Worm (Caenorhabditis elegans) whole organism, mixed stage, embryonic: ENCODE data around the gene R08F11.1.

Source experiments
- M03D4.4 ChIP-seq: sonication (generic microtip); optimal IDR thresholded peaks from 2 replicates; lab custom pipeline; 2017; ENCODE audit warnings: mild to moderate bottlenecking, missing genetic modification characterization, missing compliant biosample characterization
- bed-3 ChIP-seq: fragments of 200-800 bp; sonication (Bioruptor generic); optimal IDR thresholded peaks from 3 replicates; lab custom pipeline; 2018; ENCODE audit warnings: mild to moderate bottlenecking, missing genetic modification characterization, moderate library complexity, missing compliant biosample characterization
- blmp-1 ChIP-seq: fragments of 150-350 bp; optimal IDR thresholded peaks from 2 replicates; lab custom pipeline; 2014; ENCODE audit warnings: missing biosample characterization, missing genetic modification characterization
- ceh-39 ChIP-seq: fragments of 150-350 bp; optimal IDR thresholded peaks from 2 replicates; lab custom pipeline; 2014; ENCODE audit warnings: missing biosample characterization, missing genetic modification characterization
- ceh-43 ChIP-seq: fragments of 200-800 bp; sonication (Bioruptor generic); optimal IDR thresholded peaks from 2 replicates; lab custom pipeline; 2018; ENCODE audit warnings: mild to moderate bottlenecking, missing genetic modification characterization, moderate library complexity, missing compliant biosample characterization
- ceh-83 ChIP-seq: fragments of 200-800 bp; sonication (Bioruptor generic); optimal IDR thresholded peaks from 2 replicates; lab custom pipeline; 2018; ENCODE audit warnings: mild to moderate bottlenecking, missing genetic modification characterization, missing compliant biosample characterization
- ces-1 ChIP-seq: fragments of 150-350 bp; optimal IDR thresholded peaks from 2 replicates; lab custom pipeline; 2014; ENCODE audit warnings: missing biosample characterization, missing genetic modification reagents, missing genetic modification characterization
- cnd-1 ChIP-seq: fragments of 200-800 bp; sonication (Bioruptor generic); optimal IDR thresholded peaks from 2 replicates; lab custom pipeline; 2018; ENCODE audit warnings: mild to moderate bottlenecking, missing genetic modification characterization, missing compliant biosample characterization
- drap-1 ChIP-seq: fragments of 200-800 bp; sonication (Bioruptor generic); optimal IDR thresholded peaks from 3 replicates; lab custom pipeline; 2018; ENCODE audit warnings: mild to moderate bottlenecking, missing genetic modification characterization, missing compliant biosample characterization
- elt-3 ChIP-seq: fragments of 150-350 bp; optimal IDR thresholded peaks from 2 replicates; lab custom pipeline; 2014; ENCODE audit warnings: missing biosample characterization, missing genetic modification characterization
- flh-1 ChIP-seq: fragments of 200-800 bp; sonication (Bioruptor generic); optimal IDR thresholded peaks from 2 replicates; lab custom pipeline; 2018; ENCODE audit warnings: mild to moderate bottlenecking, missing genetic modification characterization, moderate library complexity, missing compliant biosample characterization
- ham-2 ChIP-seq: fragments of 200-800 bp; sonication (Bioruptor generic); optimal IDR thresholded peaks from 2 replicates; lab custom pipeline; 2018; ENCODE audit warnings: mild to moderate bottlenecking, missing genetic modification characterization, missing compliant biosample characterization
- hlh-1 ChIP-seq: fragments of 150-350 bp; optimal IDR thresholded peaks from 2 replicates; lab custom pipeline; 2014; ENCODE audit warnings: missing biosample characterization, missing genetic modification reagents, missing genetic modification characterization
- lin-13 ChIP-seq: fragments of 150-350 bp; optimal IDR thresholded peaks from 2 replicates; lab custom pipeline; 2014; ENCODE audit warnings: missing biosample characterization, missing genetic modification characterization
- lin-32 ChIP-seq: fragments of 200-800 bp; sonication (Bioruptor generic); optimal IDR thresholded peaks from 2 replicates; lab custom pipeline; 2018; ENCODE audit warnings: mild to moderate bottlenecking, missing genetic modification characterization, missing compliant biosample characterization
- lsy-2 ChIP-seq: fragments of 150-350 bp; optimal IDR thresholded peaks from 2 replicates; lab custom pipeline; 2014; ENCODE audit warnings: missing biosample characterization, missing genetic modification characterization
- mab-5 ChIP-seq: fragments of 150-350 bp; optimal IDR thresholded peaks from 2 replicates; lab custom pipeline; 2014; ENCODE audit warnings: missing biosample characterization, missing genetic modification characterization
- mep-1 ChIP-seq: fragments of 150-350 bp; optimal IDR thresholded peaks from 2 replicates; lab custom pipeline; 2017; ENCODE audit warnings: missing biosample characterization, missing genetic modification reagents, missing genetic modification characterization, inconsistent platforms
- mls-2 ChIP-seq: sonication (generic microtip); optimal IDR thresholded peaks from 2 replicates; lab custom pipeline; 2016; ENCODE audit warnings: mild to moderate bottlenecking, missing genetic modification characterization, moderate library complexity, missing compliant biosample characterization
- nhr-12 ChIP-seq: fragments of 150-350 bp; optimal IDR thresholded peaks from 2 replicates; lab custom pipeline; 2014; ENCODE audit warnings: missing biosample characterization, missing genetic modification characterization
- nhr-2 ChIP-seq: fragments of 150-350 bp; optimal IDR thresholded peaks from 2 replicates; lab custom pipeline; 2014; ENCODE audit warnings: missing biosample characterization, missing genetic modification characterization
- nhr-28 ChIP-seq: fragments of 150-350 bp; optimal IDR thresholded peaks from 2 replicates; lab custom pipeline; 2014; ENCODE audit warnings: missing biosample characterization, missing genetic modification characterization
- nhr-76 ChIP-seq: sonication (generic microtip); optimal IDR thresholded peaks from 2 replicates; lab custom pipeline; 2017; ENCODE audit warnings: missing biosample characterization, missing genetic modification characterization
- pha-4 ChIP-seq: fragments of 150-350 bp; optimal IDR thresholded peaks from 2 replicates; lab custom pipeline; 2018; ENCODE audit warnings: missing biosample characterization, missing genetic modification reagents, missing genetic modification characterization
- snpc-4 ChIP-seq: fragments of 150-350 bp; optimal IDR thresholded peaks from 2 replicates; lab custom pipeline; 2014; ENCODE audit warnings: missing biosample characterization, missing genetic modification characterization
- unc-120 ChIP-seq: sonication (generic microtip); optimal IDR thresholded peaks from 2 replicates; lab custom pipeline; 2017; ENCODE audit warnings: missing genetic modification characterization, missing compliant biosample characterization; ENCODE audit not compliant: poor library complexity, severe bottlenecking
- unc-39 ChIP-seq: fragments of 150-350 bp; optimal IDR thresholded peaks from 2 replicates; lab custom pipeline; 2014; ENCODE audit warnings: missing biosample characterization, missing genetic modification characterization
- unc-62 ChIP-seq: fragments of 150-350 bp; optimal IDR thresholded peaks from 2 replicates; lab custom pipeline; 2014; ENCODE audit warnings: missing biosample characterization, missing genetic modification reagents, missing genetic modification characterization
- zip-8 ChIP-seq: fragments of 150-350 bp; optimal IDR thresholded peaks from 2 replicates; lab custom pipeline; 2014; ENCODE audit warnings: missing biosample characterization, missing genetic modification characterization
- ztf-11 ChIP-seq: fragments of 150-350 bp; optimal IDR thresholded peaks from 2 replicates; lab custom pipeline; 2014; ENCODE audit warnings: missing biosample characterization, missing genetic modification characterization

Gene R08F11.1

ce11 chrV:3825190-3825589 is 41.2 kb upstream of the R08F11.1 start:
- TF ChIP-seq unc-39 (tag; lab: Kevin White, UChicago) = no peak
- TF ChIP-seq ham-2 (GFP tag; lab: Kevin White, UChicago) = no peak
- TF ChIP-seq mab-5 (tag; lab: Kevin White, UChicago) = no peak
- TF ChIP-seq unc-120 (tag; lab: Kevin White, UChicago) = no peak
- no peak for TF ChIP-seq nhr-76 (tag; lab: Kevin White, UChicago)

ce11 chrV:3820875-3821274 is 36.9 kb upstream of the R08F11.1 start:
- TF ChIP-seq M03D4.4 (no peak), ceh-39 (tag; lab: Kevin White, UChicago) (no peak), lsy-2 (tag; lab: Kevin White, UChicago) (no peak), nhr-28 (tag; lab: Kevin White, UChicago) (no peak), mep-1 (tag; lab: Kevin White, UChicago) (no peak), nhr-2 (tag; lab: Kevin White, UChicago) (no peak), ceh-83 (GFP tag; lab: Kevin White, UChicago) (no peak), ham-2 (GFP tag; lab: Kevin White, UChicago) (no peak), bed-3 (no peak)

- TF ChIP-seq ces-1 (GFP tag; lab: Kevin White, UChicago) (peak; percentile 22), pha-4 (tag; lab: Kevin White, UChicago) (no peak), hlh-1 (tag; lab: Kevin White, UChicago) (no peak), zip-8 (tag; lab: Kevin White, UChicago) (no peak), M03D4.4 (no peak), cnd-1 (tag; lab: Kevin White, UChicago) (no peak), drap-1 (GFP tag; lab: Kevin White, UChicago) (no peak)
- TF ChIP-seq, all 35 proteins: peak for 1
These were observed 30.9 kb upstream of the R08F11.1 start, which contains the start of gene H10D18.1 for ce11 chrV:3814938-3815337. TSS of gene H10D18.1 (plus strand) at chrV:3815214.

- no peak for TF ChIP-seq nhr-28 (tag; lab: Kevin White, UChicago)
- no peak for TF ChIP-seq pha-4 (tag; lab: Kevin White, UChicago)
- TF ChIP-seq lin-32 (GFP tag; lab: Kevin White, UChicago) = no peak
- no peak for TF ChIP-seq nhr-12 (tag; lab: Kevin White, UChicago)
- no peak for TF ChIP-seq unc-62 (GFP tag; lab: Kevin White, UChicago)
- TF ChIP-seq elt-3 (tag; lab: Kevin White, UChicago) = no peak
- TF ChIP-seq bed-3 = no peak
- TF ChIP-seq mls-2 (tag; lab: Kevin White, UChicago) = no peak
- TF ChIP-seq ces-1 (GFP tag; lab: Kevin White, UChicago) = no peak
- TF ChIP-seq ceh-39 (tag; lab: Kevin White, UChicago) = no peak
- no peak for TF ChIP-seq ceh-43 (GFP tag; lab: Kevin White, UChicago)
- no peak for TF ChIP-seq snpc-4 (tag; lab: Kevin White, UChicago)
- TF ChIP-seq lin-13 (tag; lab: Kevin White, UChicago) = no peak
- no peak for TF ChIP-seq hlh-1 (tag; lab: Kevin White, UChicago)
- no peak for TF ChIP-seq cnd-1 (tag; lab: Kevin White, UChicago)
- TF ChIP-seq nhr-2 (tag; lab: Kevin White, UChicago) = no peak
- no peak for TF ChIP-seq M03D4.4
These were observed 30.0 kb upstream of the R08F11.1 start for ce11 chrV:3814009-3814408.

- TF ChIP-seq flh-1 (no peak), lsy-2 (tag; lab: Kevin White, UChicago) (no peak), ces-1 (GFP tag; lab: Kevin White, UChicago) (no peak), unc-39 (tag; lab: Kevin White, UChicago) (no peak), elt-3 (tag; lab: Kevin White, UChicago) (no peak), nhr-12 (tag; lab: Kevin White, UChicago) (no peak), ztf-11 (tag; lab: Kevin White, UChicago) (no peak), snpc-4 (tag; lab: Kevin White, UChicago) (no peak), ham-2 (GFP tag; lab: Kevin White, UChicago) (no peak), drap-1 (GFP tag; lab: Kevin White, UChicago) (no peak), ceh-43 (GFP tag; lab: Kevin White, UChicago) (no peak), unc-62 (GFP tag; lab: Kevin White, UChicago) (no peak), zip-8 (tag; lab: Kevin White, UChicago) (no peak), mls-2 (tag; lab: Kevin White, UChicago) (no peak), blmp-1 (no peak), pha-4 (tag; lab: Kevin White, UChicago) (no peak), lin-32 (GFP tag; lab: Kevin White, UChicago) (no peak), mep-1 (tag; lab: Kevin White, UChicago) (no peak)
These were observed 28.3 kb upstream of the R08F11.1 start, which contains the start of gene scl-12 for ce11 chrV:3812291-3812690. TSS of gene scl-12 (plus strand) at chrV:3812591.
